Fruit fly (Drosophila melanogaster): ENCODE results near the gene CAH4.

- no peak for TF ChIP-seq CG8478 (optimal IDR thresholded peaks at IDR 0.05)
- no peak for TF ChIP-seq CTCF (optimal IDR thresholded peaks at IDR 0.05)
Observed at dm6 chr3R:24893320-24893955, 36.1 kb upstream of the CAH4 start.
